Worm (Caenorhabditis elegans) whole organism, L4/young adult: Measurements from ENCODE around the gene Y53F4B.12.

Experiments
- W03F9.2 ChIP-seq: fragments of 150-350 bp; optimal IDR thresholded peaks from 2 replicates; lab custom pipeline; 2014; ENCODE audit warnings: missing biosample characterization, missing genetic modification characterization
- him-1 ChIP-seq: sonication (generic microtip); optimal IDR thresholded peaks from 2 replicates; lab custom pipeline; 2016; ENCODE audit warnings: missing genotype, missing genetic modification reagents, missing genetic modification characterization, missing compliant biosample characterization

DNA sequence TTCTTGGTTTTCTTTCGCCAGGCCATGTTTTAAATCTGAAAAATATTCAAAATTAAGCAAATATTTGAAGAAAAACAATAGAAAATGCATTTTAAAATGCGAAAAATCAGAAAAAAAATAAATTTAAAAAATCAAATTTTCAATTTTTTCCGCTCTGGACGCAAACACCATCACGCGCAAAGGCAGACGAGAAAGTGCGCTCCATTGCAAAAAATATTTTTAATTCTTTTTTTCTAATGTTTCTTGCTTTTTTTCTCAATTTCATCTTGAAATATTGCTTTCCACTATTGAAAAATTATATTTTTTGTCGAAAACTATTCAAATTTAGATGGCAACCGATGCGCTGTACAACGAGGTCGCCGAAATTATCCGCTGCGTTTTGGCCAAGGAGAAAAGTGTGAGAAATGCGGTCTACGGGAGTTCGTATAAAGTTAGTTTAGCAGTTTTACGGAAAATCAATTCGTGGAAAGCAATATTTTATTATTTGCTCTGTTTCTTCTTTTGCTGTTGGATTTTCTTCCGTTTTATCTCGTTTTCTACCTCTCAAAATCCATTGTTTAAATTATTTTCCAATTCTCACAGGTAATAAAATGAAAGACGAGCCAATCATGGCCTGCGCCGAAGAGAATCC is 49.6 kb upstream of the Y53F4B.12 start, which contains the start of the genes pole-4, nsun-5 and metl-2:
- TF ChIP-seq W03F9.2 (tag; lab: Kevin White, UChicago) (peak; percentile 35), him-1 (tag; lab: Kevin White, UChicago) (no peak)
